Worm (Caenorhabditis elegans) whole organism, early embryonic: ENCODE measurements around the gene F59B10.3.

Experiments used
- B0310.2 ChIP-seq: sonication (generic microtip); optimal IDR thresholded peaks from 2 replicates; lab custom pipeline; 2016; ENCODE audit warnings: mild to moderate bottlenecking, missing genetic modification characterization, missing compliant biosample characterization
- F13C5.2 ChIP-seq: sonication (generic microtip); optimal IDR thresholded peaks from 2 replicates; lab custom pipeline; 2017; ENCODE audit warnings: mild to moderate bottlenecking, missing genetic modification characterization, inconsistent platforms, missing compliant biosample characterization
- ama-1 ChIP-seq: fragments of 150-350 bp; optimal IDR thresholded peaks from 2 replicates; lab custom pipeline; 2014
- ceh-13 ChIP-seq: fragments of 200-800 bp; sonication (Bioruptor generic); optimal IDR thresholded peaks from 2 replicates; lab custom pipeline; 2018; ENCODE audit warnings: mild to moderate bottlenecking, missing genetic modification characterization, missing compliant biosample characterization
- ets-7 ChIP-seq: sonication (generic microtip); optimal IDR thresholded peaks from 2 replicates; lab custom pipeline; 2016; ENCODE audit warnings: missing genotype, missing genetic modification characterization, missing compliant biosample characterization
- flt-1 ChIP-seq: fragments of 200-800 bp; sonication (Bioruptor generic); IDR thresholded peaks from 2 replicates; pipeline ENCODE4 v1.3.6; 2022; ENCODE audit warnings: missing genetic modification characterization, missing compliant biosample characterization
- hmbx-1 ChIP-seq: sonication (generic microtip); optimal IDR thresholded peaks from 2 replicates; lab custom pipeline; 2016; ENCODE audit warnings: mild to moderate bottlenecking, missing genetic modification characterization, missing compliant biosample characterization
- pes-1 ChIP-seq: fragments of 200-800 bp; sonication (Bioruptor generic); IDR thresholded peaks from 2 replicates; pipeline ENCODE4 v1.3.6; 2022; ENCODE audit warnings: missing genetic modification reagents, missing genetic modification characterization, missing compliant biosample characterization
- scrt-1 ChIP-seq: fragments of 200-800 bp; sonication (Bioruptor generic); IDR thresholded peaks from 2 replicates; pipeline ENCODE4 v1.3.6; 2022; ENCODE audit warnings: missing genetic modification characterization, missing compliant biosample characterization
- tbx-11 ChIP-seq: fragments of 200-800 bp; sonication (Bioruptor generic); IDR thresholded peaks from 2 replicates; pipeline ENCODE4 v1.3.6; 2022; ENCODE audit warnings: missing genetic modification characterization, missing compliant biosample characterization

DNA sequence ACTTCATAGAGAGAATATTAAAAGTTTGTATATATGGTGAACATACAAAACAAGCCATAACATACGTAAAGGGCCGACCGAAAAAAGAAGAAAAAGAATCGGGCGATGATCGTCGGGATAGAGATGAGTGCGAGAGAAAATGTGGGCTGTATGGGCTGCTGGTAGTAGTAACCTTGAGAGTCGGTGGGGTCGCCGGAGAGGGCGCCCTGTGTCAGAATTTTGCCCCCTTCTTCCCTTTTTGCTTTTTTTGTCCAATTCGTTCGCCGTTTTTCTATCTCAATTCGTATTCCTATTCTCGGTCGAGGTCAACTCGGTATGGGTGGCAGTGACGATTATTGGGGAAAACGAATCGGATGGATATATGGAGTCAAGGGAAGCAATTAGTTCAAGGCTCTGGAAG lies 4.4 kb upstream of the F59B10.3 start:
- TF ChIP-seq pes-1, result no peak
- no peak for TF ChIP-seq ceh-13 (GFP tag; lab: Kevin White, UChicago)
- TF ChIP-seq flt-1 (GFP tag; lab: Robert Waterston, UW), result no peak
- TF ChIP-seq ama-1 (lab: Kevin White, UChicago), result no peak
- no peak for TF ChIP-seq tbx-11 (GFP tag; lab: Robert Waterston, UW)
- TF ChIP-seq F13C5.2 (tag; lab: Kevin White, UChicago), result no peak
- no peak for TF ChIP-seq scrt-1 (GFP tag; lab: Robert Waterston, UW)
- TF ChIP-seq ets-7 (tag; lab: Kevin White, UChicago), result no peak
- TF ChIP-seq hmbx-1 (tag; lab: Kevin White, UChicago), result no peak
- TF ChIP-seq B0310.2, result no peak
